Worm (Caenorhabditis elegans) whole organism, L4 larva: ENCODE measurements around the gene ZK863.8.

Source experiments
- F37D6.2 ChIP-seq: sonication (generic microtip); optimal IDR thresholded peaks from 2 replicates; lab custom pipeline; 2016; ENCODE audit warnings: mild to moderate bottlenecking, missing genetic modification characterization, missing compliant biosample characterization
- F44E2.7 ChIP-seq: fragments of 200-800 bp; sonication (Bioruptor generic); IDR thresholded peaks from 2 replicates; pipeline ENCODE4 v2.1.2; 2022; ENCODE audit warnings: missing genetic modification characterization, missing compliant biosample characterization
- R02D3.7 ChIP-seq: fragments of 150-350 bp; sonication (generic microtip); optimal IDR thresholded peaks from 3 replicates; lab custom pipeline; 2014; ENCODE audit warnings: missing biosample characterization, missing genetic modification characterization
- Y105C5A.15 ChIP-seq: fragments of 200-800 bp; sonication (Bioruptor generic); IDR thresholded peaks from 2 replicates; pipeline ENCODE4 v1.3.6; 2022; ENCODE audit warnings: missing genetic modification characterization, missing compliant biosample characterization
- Y48G9A.11 ChIP-seq: fragments of 200-800 bp; sonication (Bioruptor generic); IDR thresholded peaks from 2 replicates; pipeline ENCODE4 v1.3.6; 2022; ENCODE audit warnings: missing genetic modification reagents, missing genetic modification characterization, missing compliant biosample characterization
- aly-2 ChIP-seq: sonication (generic microtip); optimal IDR thresholded peaks from 2 replicates; lab custom pipeline; 2018; ENCODE audit warnings: missing biosample characterization, missing genetic modification characterization
- ceh-32 ChIP-seq: sonication (generic microtip); optimal IDR thresholded peaks from 2 replicates; lab custom pipeline; 2016; ENCODE audit warnings: mild to moderate bottlenecking, missing genetic modification characterization, missing compliant biosample characterization; ENCODE audit not compliant: poor library complexity
- ceh-82 ChIP-seq: sonication (generic microtip); optimal IDR thresholded peaks from 2 replicates; lab custom pipeline; 2017; ENCODE audit warnings: missing biosample characterization, missing genetic modification characterization
- daf-19 ChIP-seq: fragments of 200-800 bp; sonication (Bioruptor generic); conservative IDR thresholded peaks from 2 replicates; pipeline ENCODE4 v1.3.6; 2022; ENCODE audit warnings: missing genetic modification characterization, missing compliant biosample characterization
- dpl-1 ChIP-seq: fragments of 150-350 bp; optimal IDR thresholded peaks from 2 replicates; lab custom pipeline; 2014; ENCODE audit warnings: missing biosample characterization, missing genetic modification reagents, missing genetic modification characterization
- duxl-1 ChIP-seq: sonication (generic microtip); optimal IDR thresholded peaks from 2 replicates; lab custom pipeline; 2016; ENCODE audit warnings: mild to moderate bottlenecking, missing genetic modification characterization, moderate library complexity, missing compliant biosample characterization; ENCODE audit not compliant: poor library complexity
- fos-1 ChIP-seq: fragments of 150-350 bp; optimal IDR thresholded peaks from 2 replicates; lab custom pipeline; 2014; ENCODE audit warnings: missing biosample characterization, missing genetic modification characterization
- gei-8 ChIP-seq: fragments of 200-800 bp; sonication (Bioruptor generic); optimal IDR thresholded peaks from 2 replicates; lab custom pipeline; 2018; ENCODE audit warnings: mild to moderate bottlenecking, missing genetic modification characterization, missing compliant biosample characterization
- lin-13 ChIP-seq: fragments of 150-350 bp; optimal IDR thresholded peaks from 2 replicates; lab custom pipeline; 2014; ENCODE audit warnings: missing biosample characterization, missing genetic modification reagents, missing genetic modification characterization
- lin-15B ChIP-seq: fragments of 150-350 bp; sonication (generic microtip); optimal IDR thresholded peaks from 3 replicates; lab custom pipeline; 2014; ENCODE audit warnings: missing biosample characterization, missing genetic modification characterization
- lin-29 ChIP-seq: fragments of 200-800 bp; sonication (Bioruptor generic); IDR thresholded peaks from 2 replicates; pipeline ENCODE4 v1.3.6; 2022; ENCODE audit warnings: missing genetic modification reagents, missing genetic modification characterization, missing compliant biosample characterization
- lsy-2 ChIP-seq, 2 experiments: fragments of 150-350 bp in 1 of 2; sonication (generic microtip) in 1 of 2; optimal IDR thresholded peaks; 2 replicates each; lab custom pipeline; 2014 to 2017; ENCODE audit warnings: missing biosample characterization in 2 of 2, missing genetic modification characterization in 2 of 2
- mdl-1 ChIP-seq, 2 experiments: fragments of 150-350 bp in 1 of 2; sonication (generic microtip) in 1 of 2; optimal IDR thresholded peaks; 2 replicates each; lab custom pipeline; 2014 to 2017; ENCODE audit warnings: missing biosample characterization in 2 of 2, missing genetic modification characterization in 2 of 2
- mdt-29 ChIP-seq: fragments of 200-800 bp; sonication (Bioruptor generic); IDR thresholded peaks from 2 replicates; pipeline ENCODE4 v1.3.6; 2022; ENCODE audit warnings: missing genetic modification reagents, missing genetic modification characterization, missing compliant biosample characterization
- mep-1 ChIP-seq: fragments of 150-350 bp; sonication (generic microtip); optimal IDR thresholded peaks from 3 replicates; lab custom pipeline; 2014; ENCODE audit warnings: missing biosample characterization, missing genetic modification characterization
- nhr-102 ChIP-seq: sonication (generic microtip); optimal IDR thresholded peaks from 2 replicates; lab custom pipeline; 2016; ENCODE audit warnings: mild to moderate bottlenecking, missing genetic modification characterization, moderate library complexity, missing compliant biosample characterization
- nhr-41 ChIP-seq: fragments of 200-800 bp; sonication (Bioruptor generic); IDR thresholded peaks from 2 replicates; pipeline ENCODE4 v1.3.6; 2022; ENCODE audit warnings: missing genetic modification reagents, missing genetic modification characterization, missing compliant biosample characterization
- nhr-77 ChIP-seq: fragments of 150-350 bp; optimal IDR thresholded peaks from 2 replicates; lab custom pipeline; 2014; ENCODE audit warnings: missing biosample characterization, missing genetic modification characterization
- php-3 ChIP-seq: fragments of 200-800 bp; sonication (Bioruptor generic); IDR thresholded peaks from 2 replicates; pipeline ENCODE4 v1.3.6; 2022; ENCODE audit warnings: missing genetic modification reagents, missing genetic modification characterization, missing compliant biosample characterization
- pqm-1 ChIP-seq: sonication (generic microtip); optimal IDR thresholded peaks from 2 replicates; lab custom pipeline; 2017; ENCODE audit warnings: missing biosample characterization, missing genetic modification characterization
- rbr-2 ChIP-seq: sonication (generic microtip); optimal IDR thresholded peaks from 2 replicates; lab custom pipeline; 2016; ENCODE audit warnings: missing genotype, missing genetic modification characterization, missing compliant biosample characterization
- saeg-2 ChIP-seq: fragments of 200-800 bp; sonication (Bioruptor generic); IDR thresholded peaks from 2 replicates; pipeline ENCODE4 v1.3.6; 2022; ENCODE audit warnings: missing genetic modification reagents, missing genetic modification characterization, missing compliant biosample characterization
- set-16 ChIP-seq: fragments of 200-800 bp; sonication (Bioruptor generic); IDR thresholded peaks from 2 replicates; pipeline ENCODE4 v1.3.6; 2022; ENCODE audit warnings: missing genetic modification reagents, missing genetic modification characterization, missing compliant biosample characterization
- unc-62 ChIP-seq, 3 experiments: fragments of 150-350 bp in 1 of 3; sonication (generic microtip); optimal IDR thresholded peaks in 2 of 3; peaks in 1 of 3; 1 replicate in 1 of 3; 2 replicates in 2 of 3; lab custom pipeline; 2014 to 2017; ENCODE audit warnings: missing biosample characterization in 3 of 3, missing genetic modification characterization in 3 of 3, missing genetic modification reagents in 3 of 3, missing genotype in 1 of 3
- vab-7 ChIP-seq: fragments of 200-800 bp; sonication (Bioruptor generic); IDR thresholded peaks from 2 replicates; pipeline ENCODE4 v1.3.6; 2022; ENCODE audit warnings: missing genetic modification reagents, missing genetic modification characterization, missing compliant biosample characterization
- zag-1 ChIP-seq: fragments of 150-350 bp; optimal IDR thresholded peaks from 2 replicates; lab custom pipeline; 2014; ENCODE audit warnings: missing biosample characterization, missing genetic modification characterization
- zip-2 ChIP-seq: fragments of 150-350 bp; optimal IDR thresholded peaks from 2 replicates; lab custom pipeline; 2014; ENCODE audit warnings: missing biosample characterization, missing genetic modification characterization
- ztf-11 ChIP-seq: fragments of 150-350 bp; optimal IDR thresholded peaks from 2 replicates; lab custom pipeline; 2014; ENCODE audit warnings: missing biosample characterization, missing genetic modification characterization

The ZK863.8 gene

DNA sequence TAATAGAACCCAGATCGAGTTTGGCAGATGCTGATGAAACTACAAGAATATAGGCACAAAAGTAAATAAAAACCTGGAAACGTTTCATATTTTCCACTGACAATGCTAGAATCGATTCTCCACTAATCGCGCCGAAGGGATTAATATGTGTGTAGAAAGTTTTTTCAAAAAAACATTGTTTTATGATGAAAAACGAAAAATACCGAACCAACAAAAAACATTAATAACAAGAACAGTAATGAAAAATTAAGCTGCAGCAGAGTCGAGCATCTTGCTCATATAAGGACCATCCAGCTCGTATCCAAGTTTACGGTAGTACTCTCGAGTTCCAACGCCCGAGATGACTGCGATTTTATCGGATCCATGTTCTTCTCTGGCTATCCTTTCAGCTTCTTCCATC is 8.0 kb downstream of the ZK863.8 start, which contains the start of gene clec-224:
Gene clec-224, minus strand, starts transcription at position 101 of the 400 bp plus-strand sequence.
- TF ChIP-seq saeg-2 (GFP tag; lab: Robert Waterston, UW), result no peak
- TF ChIP-seq unc-62 (GFP tag; optimal IDR thresholded peaks at IDR 0.05 in 1 of 2; lab: Kevin White, UChicago), result peak in 1 of 2 experiments; percentile 47
- no peak for TF ChIP-seq unc-62 (tag; optimal IDR thresholded peaks at IDR 0.05; lab: Kevin White, UChicago)

DNA sequence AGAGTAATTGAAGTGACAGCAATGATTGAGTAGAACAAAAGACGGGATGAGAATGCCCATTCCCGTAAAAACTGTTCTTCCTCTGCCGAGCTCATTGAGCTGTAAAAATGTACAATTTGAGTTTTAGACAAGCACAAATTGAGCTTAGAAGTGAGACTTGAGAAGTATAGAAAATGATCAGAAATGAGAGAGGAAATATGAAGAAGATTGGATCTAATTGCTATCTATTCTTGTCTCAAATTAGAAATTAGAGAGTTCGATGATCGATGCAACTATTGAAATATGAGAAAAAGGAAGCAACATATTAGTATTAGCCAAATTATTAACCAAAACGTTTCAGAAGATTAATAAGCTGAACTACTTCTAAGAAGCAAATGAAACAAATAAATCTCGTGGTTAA is 17.2 kb downstream of the ZK863.8 start, which contains the start of gene ZK863.1:
Gene ZK863.1, minus strand, starts transcription at position 101 of the 400 bp plus-strand sequence.
- no peak for TF ChIP-seq lin-15B (tag; lab: Kevin White, UChicago)

DNA sequence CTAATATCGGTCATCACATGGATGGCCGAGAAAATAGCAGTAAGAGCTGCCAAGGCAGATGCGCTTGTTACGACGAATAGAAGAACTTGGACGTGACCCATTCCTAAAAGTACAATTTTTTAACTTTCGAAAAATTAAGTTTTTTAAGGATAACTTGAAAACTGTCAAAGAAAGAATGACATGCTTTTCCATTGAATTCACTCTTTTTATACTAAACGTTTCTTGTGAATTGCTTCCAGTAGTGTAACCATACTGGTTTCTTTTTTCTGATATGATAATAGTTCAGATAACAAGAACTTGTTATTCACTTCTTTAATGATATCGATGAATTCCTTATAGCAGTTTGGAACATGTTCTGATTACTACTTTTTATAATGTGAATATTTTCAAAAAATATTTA is 19.7 kb downstream of the ZK863.8 start, which contains the start of gene col-37:
Gene col-37, minus strand, starts transcription at position 101 of the 400 bp plus-strand sequence.
- peak in 1 of 2 experiments; percentile 16 for TF ChIP-seq mdl-1 (tag; optimal IDR thresholded peaks at IDR 0.05; lab: Kevin White, UChicago)
- no peak for TF ChIP-seq aly-2
- no peak for TF ChIP-seq pqm-1 (tag; lab: Kevin White, UChicago)
- no peak for TF ChIP-seq rbr-2 (tag; lab: Kevin White, UChicago)
- TF ChIP-seq duxl-1 (tag; lab: Kevin White, UChicago), result no peak
- TF ChIP-seq mep-1 (tag; lab: Kevin White, UChicago), result no peak
- TF ChIP-seq lin-29 (GFP tag; lab: Robert Waterston, UW), result no peak
- no peak for TF ChIP-seq nhr-77 (tag; lab: Kevin White, UChicago)

DNA sequence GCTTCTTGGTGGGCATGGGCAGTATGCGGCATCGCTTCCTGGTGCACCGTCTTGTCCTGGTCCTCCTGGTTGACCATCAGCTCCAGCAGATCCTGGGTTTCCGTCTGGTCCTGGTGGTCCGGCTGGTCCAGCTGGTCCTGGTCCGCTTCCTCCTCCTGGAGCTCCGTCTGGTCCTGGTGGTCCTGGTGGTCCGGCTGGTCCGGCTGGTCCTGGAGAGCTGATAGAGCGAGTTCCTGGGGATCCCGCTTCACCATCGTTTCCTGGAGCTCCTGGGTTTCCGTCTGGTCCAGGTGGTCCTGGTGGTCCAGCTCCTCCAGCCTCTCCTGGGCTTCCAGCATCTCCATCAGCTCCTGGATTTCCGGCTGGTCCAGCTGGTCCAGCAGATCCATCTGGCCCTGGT is 20.3 kb downstream of the ZK863.8 start:
- TF ChIP-seq set-16 (GFP tag; lab: Robert Waterston, UW) (peak; percentile 97), daf-19 (GFP tag; lab: Robert Waterston, UW) (no peak)

DNA sequence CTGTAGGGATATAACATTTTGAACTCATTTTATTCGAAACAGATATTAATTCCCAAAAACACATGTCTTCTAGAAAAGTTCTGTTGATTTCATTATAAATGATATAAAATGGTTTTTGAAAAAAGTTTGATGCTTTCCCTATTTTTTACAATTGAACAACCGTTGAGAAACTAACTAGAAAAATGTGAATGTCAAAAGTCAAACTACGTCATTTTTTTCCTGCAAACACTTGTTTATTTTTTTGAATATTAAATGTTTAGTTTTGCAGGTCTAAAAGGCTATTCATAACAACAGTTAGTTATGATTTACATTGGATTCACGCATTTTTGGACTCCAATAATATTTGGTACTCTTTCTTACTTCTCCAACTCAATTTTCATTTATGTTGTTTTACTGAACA is 24.4 kb downstream of the ZK863.8 start, which contains the start of gene srj-4:
Gene srj-4, plus strand, starts transcription at position 301 of the 400 bp plus-strand sequence.
- TF ChIP-seq mep-1 (tag; lab: Kevin White, UChicago) (no peak), ceh-82 (no peak), R02D3.7 (no peak), zip-2 (tag; lab: Kevin White, UChicago) (no peak), mdt-29 (GFP tag; lab: Robert Waterston, UW) (no peak), dpl-1 (GFP tag; lab: Kevin White, UChicago) (no peak), gei-8 (GFP tag; lab: Kevin White, UChicago) (no peak), lsy-2 (tag; optimal IDR thresholded peaks at IDR 0.05; lab: Kevin White, UChicago) (no peak), set-16 (GFP tag; lab: Robert Waterston, UW) (no peak), ceh-32 (tag; lab: Kevin White, UChicago) (no peak), php-3 (GFP tag; lab: Robert Waterston, UW) (no peak), F37D6.2 (tag; lab: Kevin White, UChicago) (no peak), F44E2.7 (GFP tag; lab: Robert Waterston, UW) (no peak), nhr-41 (GFP tag; lab: Robert Waterston, UW) (no peak)

DNA sequence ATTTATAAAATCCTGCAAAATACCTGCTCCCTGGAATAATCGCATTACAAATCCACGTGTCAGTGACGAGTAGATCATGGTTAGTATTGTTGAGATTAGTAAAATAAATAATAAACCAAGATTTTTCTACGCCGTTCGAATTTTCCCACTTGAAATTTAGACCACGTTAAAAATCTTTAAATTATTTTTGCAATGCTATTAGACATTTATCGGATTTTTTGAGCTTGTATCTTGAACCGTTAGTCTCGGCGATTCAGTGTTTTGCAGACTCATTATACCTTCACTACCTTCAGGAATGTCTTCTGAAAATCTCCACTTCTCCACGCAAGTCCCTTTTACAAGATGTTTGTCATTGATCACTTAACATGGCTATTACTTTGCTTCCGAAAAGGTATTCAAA is 25.1 kb downstream of the ZK863.8 start, which contains the start of gene C27A7.5:
Gene C27A7.5, minus strand, starts transcription at position 101 of the 400 bp plus-strand sequence.
- TF ChIP-seq lin-13 (GFP tag; lab: Kevin White, UChicago) (no peak), php-3 (GFP tag; lab: Robert Waterston, UW) (no peak), vab-7 (GFP tag; lab: Robert Waterston, UW) (no peak), Y105C5A.15 (GFP tag; lab: Robert Waterston, UW) (no peak), Y48G9A.11 (GFP tag; lab: Robert Waterston, UW) (no peak), nhr-102 (tag; lab: Kevin White, UChicago) (no peak), R02D3.7 (no peak), zag-1 (no peak), fos-1 (tag; lab: Kevin White, UChicago) (no peak), ztf-11 (tag; lab: Kevin White, UChicago) (no peak), aly-2 (no peak)
